Worm (Caenorhabditis elegans) whole organism, young adult: ENCODE results near the gene C33A12.19.

ENCODE experiments used
- B0336.3 ChIP-seq: fragments of 200-800 bp; sonication (Bioruptor generic); IDR thresholded peaks from 2 replicates; pipeline ENCODE4 v1.3.6; 2022; ENCODE audit warnings: missing genetic modification characterization, missing compliant biosample characterization
- F23B12.7 ChIP-seq: sonication (generic microtip); optimal IDR thresholded peaks from 2 replicates; lab custom pipeline; 2017; ENCODE audit warnings: missing genetic modification characterization, mild to moderate bottlenecking, missing compliant biosample characterization, antibody characterized with exemption, moderate library complexity; ENCODE audit not compliant: insufficient read depth
- F39B2.1 ChIP-seq: fragments of 200-800 bp; sonication (Bioruptor generic); IDR thresholded peaks from 2 replicates; pipeline ENCODE4 v1.3.6; 2022; ENCODE audit warnings: missing genetic modification reagents, missing genetic modification characterization, missing compliant biosample characterization
- F49E8.2 ChIP-seq: sonication (generic microtip); optimal IDR thresholded peaks from 3 replicates; lab custom pipeline; 2017; ENCODE audit warnings: missing genetic modification characterization, mild to moderate bottlenecking, missing compliant biosample characterization, antibody characterized with exemption, moderate library complexity; ENCODE audit not compliant: insufficient read depth
- F52B5.7 ChIP-seq: sonication (generic microtip); optimal IDR thresholded peaks from 2 replicates; lab custom pipeline; 2016; ENCODE audit warnings: mild to moderate bottlenecking, missing genetic modification characterization, missing compliant biosample characterization
- K11D2.4 ChIP-seq: fragments of 200-800 bp; sonication (Bioruptor generic); IDR thresholded peaks from 2 replicates; pipeline ENCODE4 v1.3.6; 2022; ENCODE audit warnings: missing genetic modification reagents, missing genetic modification characterization, missing compliant biosample characterization
- Y53F4B.3 ChIP-seq: fragments of 200-800 bp; sonication (Bioruptor generic); IDR thresholded peaks from 2 replicates; pipeline ENCODE4 v1.3.6; 2022; ENCODE audit warnings: missing genetic modification reagents, missing genetic modification characterization, missing compliant biosample characterization
- Y56A3A.18 ChIP-seq: fragments of 200-800 bp; sonication (Bioruptor generic); IDR thresholded peaks from 2 replicates; pipeline ENCODE4 v1.3.6; 2022; ENCODE audit warnings: missing genetic modification reagents, missing genetic modification characterization, missing compliant biosample characterization
- Y67H2A.10 ChIP-seq: fragments of 200-800 bp; sonication (Bioruptor generic); conservative IDR thresholded peaks from 2 replicates; pipeline ENCODE4 v1.3.6; 2022; ENCODE audit warnings: missing genetic modification reagents, missing genetic modification characterization, missing compliant biosample characterization
- Y95B8A.8 ChIP-seq: fragments of 200-800 bp; sonication (Bioruptor generic); IDR thresholded peaks from 2 replicates; pipeline ENCODE4 v1.3.6; 2022; ENCODE audit warnings: missing genetic modification reagents, missing genetic modification characterization, missing compliant biosample characterization
- ZK185.1 ChIP-seq: sonication (generic microtip); optimal IDR thresholded peaks from 2 replicates; lab custom pipeline; 2016; ENCODE audit warnings: mild to moderate bottlenecking, missing genetic modification characterization, missing compliant biosample characterization; ENCODE audit not compliant: poor library complexity, severe bottlenecking
- ama-1 ChIP-seq, 3 experiments: fragments of 150-350 bp in 1 of 3; sonication (generic microtip) in 2 of 3; optimal IDR thresholded peaks; 2 replicates each; lab custom pipeline; 2014 to 2018; ENCODE audit warnings: missing biosample characterization in 2 of 3, missing genetic modification characterization in 2 of 3, missing genetic modification reagents in 2 of 3
- attf-6 ChIP-seq: fragments of 200-800 bp; sonication (Bioruptor generic); IDR thresholded peaks from 2 replicates; pipeline ENCODE4 v1.3.6; 2022; ENCODE audit warnings: missing genetic modification reagents, missing genetic modification characterization, missing compliant biosample characterization
- cebp-1 ChIP-seq, 2 experiments: fragments of 200-800 bp in 1 of 2; sonication (Bioruptor generic) in 1 of 2; sonication (generic microtip) in 1 of 2; IDR thresholded peaks in 1 of 2; optimal IDR thresholded peaks in 1 of 2; 2 replicates each; pipeline versions ENCODE4 v1.3.6 to Lab custom; 2017 to 2022; ENCODE audit warnings: missing compliant biosample characterization in 2 of 2, missing genetic modification characterization in 2 of 2, mild to moderate bottlenecking in 1 of 2, missing genetic modification reagents in 1 of 2, moderate library complexity in 1 of 2
- ceh-100 ChIP-seq: fragments of 200-800 bp; sonication (Bioruptor generic); IDR thresholded peaks from 2 replicates; pipeline ENCODE4 v1.3.6; 2022; ENCODE audit warnings: missing genetic modification reagents, missing genetic modification characterization, missing compliant biosample characterization
- chd-7 ChIP-seq: sonication (generic microtip); optimal IDR thresholded peaks from 2 replicates; lab custom pipeline; 2016; ENCODE audit warnings: mild to moderate bottlenecking, missing genetic modification characterization, moderate library complexity, missing compliant biosample characterization
- dox-1 ChIP-seq: fragments of 200-800 bp; sonication (Bioruptor generic); IDR thresholded peaks from 2 replicates; pipeline ENCODE4 v1.3.6; 2022; ENCODE audit warnings: missing genetic modification reagents, missing genetic modification characterization, missing compliant biosample characterization
- dpl-1 ChIP-seq: fragments of 150-350 bp; optimal IDR thresholded peaks from 2 replicates; lab custom pipeline; 2014; ENCODE audit warnings: missing biosample characterization, missing genetic modification reagents, missing genetic modification characterization
- him-1 ChIP-seq: sonication (generic microtip); optimal IDR thresholded peaks from 2 replicates; lab custom pipeline; 2016; ENCODE audit warnings: missing genotype, missing genetic modification reagents, missing genetic modification characterization, missing compliant biosample characterization
- hlh-26 ChIP-seq: fragments of 200-800 bp; sonication (Bioruptor generic); conservative IDR thresholded peaks from 2 replicates; pipeline ENCODE4 v1.3.6; 2022; ENCODE audit warnings: missing genetic modification reagents, missing genetic modification characterization, missing compliant biosample characterization
- lag-1 ChIP-seq: fragments of 200-800 bp; sonication (Bioruptor generic); IDR thresholded peaks from 2 replicates; pipeline ENCODE4 v1.3.6; 2022; ENCODE audit warnings: missing genetic modification reagents, missing genetic modification characterization, missing compliant biosample characterization
- let-607 ChIP-seq, 2 experiments: fragments of 200-800 bp in 1 of 2; sonication (Bioruptor generic) in 1 of 2; sonication (generic microtip) in 1 of 2; optimal IDR thresholded peaks; 2 replicates each; lab custom pipeline; 2016 to 2018; ENCODE audit warnings: mild to moderate bottlenecking in 2 of 2, missing compliant biosample characterization in 2 of 2, missing genetic modification characterization in 2 of 2, moderate library complexity in 2 of 2, missing genotype in 1 of 2
- lin-54 ChIP-seq: fragments of 200-800 bp; sonication (Bioruptor generic); optimal IDR thresholded peaks from 2 replicates; lab custom pipeline; 2018; ENCODE audit warnings: mild to moderate bottlenecking, missing genetic modification characterization, missing compliant biosample characterization
- lsl-1 ChIP-seq: fragments of 200-800 bp; sonication (Bioruptor generic); optimal IDR thresholded peaks from 2 replicates; lab custom pipeline; 2018; ENCODE audit warnings: mild to moderate bottlenecking, missing genetic modification characterization, moderate library complexity, missing compliant biosample characterization
- lsy-27 ChIP-seq: sonication (generic microtip); optimal IDR thresholded peaks from 2 replicates; lab custom pipeline; 2017; ENCODE audit warnings: missing genetic modification characterization, mild to moderate bottlenecking, missing compliant biosample characterization, antibody characterized with exemption, missing genotype, borderline replicate concordance; ENCODE audit not compliant: insufficient read depth
- madf-10 ChIP-seq: sonication (generic microtip); optimal IDR thresholded peaks from 2 replicates; lab custom pipeline; 2016; ENCODE audit warnings: mild to moderate bottlenecking, missing genetic modification characterization, missing compliant biosample characterization
- madf-8 ChIP-seq: fragments of 200-800 bp; sonication (Bioruptor generic); conservative IDR thresholded peaks from 2 replicates; pipeline ENCODE4 v1.3.6; 2022; ENCODE audit warnings: missing genetic modification reagents, missing genetic modification characterization, missing compliant biosample characterization
- nhr-90 ChIP-seq: sonication (generic microtip); optimal IDR thresholded peaks from 2 replicates; lab custom pipeline; 2016; ENCODE audit warnings: missing genotype, mild to moderate bottlenecking, missing genetic modification characterization, missing compliant biosample characterization
- pbrm-1 ChIP-seq: fragments of 200-800 bp; sonication (Bioruptor generic); IDR thresholded peaks from 2 replicates; pipeline ENCODE4 v1.3.6; 2022; ENCODE audit warnings: missing genetic modification reagents, missing genetic modification characterization, missing compliant biosample characterization
- rcor-1 ChIP-seq: fragments of 200-800 bp; sonication (Bioruptor generic); IDR thresholded peaks from 2 replicates; pipeline ENCODE4 v1.3.6; 2022; ENCODE audit warnings: missing genetic modification reagents, missing genetic modification characterization, missing compliant biosample characterization
- rec-8 ChIP-seq, 2 experiments: sonication (generic microtip); optimal IDR thresholded peaks; 2 replicates each; lab custom pipeline; 2016; ENCODE audit warnings: mild to moderate bottlenecking in 2 of 2, missing genetic modification characterization in 2 of 2, missing genetic modification reagents in 2 of 2, missing genotype in 2 of 2, missing biosample characterization in 1 of 2, missing compliant biosample characterization in 1 of 2, moderate library complexity in 1 of 2
- repo-1 ChIP-seq: sonication (generic microtip); optimal IDR thresholded peaks from 2 replicates; lab custom pipeline; 2017; ENCODE audit warnings: mild to moderate bottlenecking, missing genetic modification characterization, missing compliant biosample characterization
- sea-2 ChIP-seq: fragments of 200-800 bp; sonication (Bioruptor generic); IDR thresholded peaks from 2 replicates; pipeline ENCODE4 v1.3.6; 2022; ENCODE audit warnings: missing genetic modification characterization, missing compliant biosample characterization
- snpc-1.1 ChIP-seq: sonication (generic microtip); optimal IDR thresholded peaks from 2 replicates; lab custom pipeline; 2017; ENCODE audit warnings: missing genetic modification characterization, mild to moderate bottlenecking, missing compliant biosample characterization, antibody characterized with exemption, moderate library complexity, missing genotype, missing genetic modification reagents; ENCODE audit not compliant: insufficient read depth
- snpc-1.3 ChIP-seq: sonication (generic microtip); optimal IDR thresholded peaks from 2 replicates; lab custom pipeline; 2017; ENCODE audit warnings: missing genetic modification characterization, mild to moderate bottlenecking, missing compliant biosample characterization, antibody characterized with exemption, moderate library complexity, missing genotype, missing genetic modification reagents; ENCODE audit not compliant: insufficient read depth
- snpc-3.4 ChIP-seq: sonication (generic microtip); optimal IDR thresholded peaks from 2 replicates; lab custom pipeline; 2017; ENCODE audit warnings: missing genetic modification characterization, mild to moderate bottlenecking, missing compliant biosample characterization, antibody characterized with exemption, moderate library complexity, missing genotype, missing genetic modification reagents
- snpc-4 ChIP-seq, 5 experiments: fragments of 150-350 bp in 1 of 5; sonication (generic microtip) in 4 of 5; optimal IDR thresholded peaks; 2 replicates each; lab custom pipeline; 2014 to 2018; ENCODE audit warnings: missing genetic modification characterization in 5 of 5, missing biosample characterization in 3 of 5, antibody characterized with exemption in 2 of 5, mild to moderate bottlenecking in 2 of 5, missing compliant biosample characterization in 2 of 5, missing genotype in 2 of 5, moderate library complexity in 2 of 5, missing genetic modification reagents in 1 of 5
- sptf-2 ChIP-seq: fragments of 200-800 bp; sonication (Bioruptor generic); optimal IDR thresholded peaks from 2 replicates; lab custom pipeline; 2018; ENCODE audit warnings: mild to moderate bottlenecking, missing genetic modification characterization, missing compliant biosample characterization
- tbp1 ChIP-seq: fragments of 200-800 bp; sonication (Bioruptor generic); optimal IDR thresholded peaks from 2 replicates; lab custom pipeline; 2018; ENCODE audit warnings: mild to moderate bottlenecking, missing genetic modification characterization, missing compliant biosample characterization
- xnd-1 ChIP-seq: sonication (generic microtip); optimal IDR thresholded peaks from 2 replicates; lab custom pipeline; 2016; ENCODE audit warnings: missing genotype, missing genetic modification reagents, missing genetic modification characterization, missing compliant biosample characterization
- ztf-28 ChIP-seq: fragments of 200-800 bp; sonication (Bioruptor generic); IDR thresholded peaks from 2 replicates; pipeline ENCODE4 v1.3.6; 2022; ENCODE audit warnings: missing genetic modification reagents, missing genetic modification characterization, missing compliant biosample characterization
- ztf-6 ChIP-seq: fragments of 200-800 bp; sonication (Bioruptor generic); IDR thresholded peaks from 2 replicates; pipeline ENCODE4 v1.3.6; 2022; ENCODE audit warnings: missing genetic modification reagents, missing genetic modification characterization, missing compliant biosample characterization

C33A12.19 gene

DNA sequence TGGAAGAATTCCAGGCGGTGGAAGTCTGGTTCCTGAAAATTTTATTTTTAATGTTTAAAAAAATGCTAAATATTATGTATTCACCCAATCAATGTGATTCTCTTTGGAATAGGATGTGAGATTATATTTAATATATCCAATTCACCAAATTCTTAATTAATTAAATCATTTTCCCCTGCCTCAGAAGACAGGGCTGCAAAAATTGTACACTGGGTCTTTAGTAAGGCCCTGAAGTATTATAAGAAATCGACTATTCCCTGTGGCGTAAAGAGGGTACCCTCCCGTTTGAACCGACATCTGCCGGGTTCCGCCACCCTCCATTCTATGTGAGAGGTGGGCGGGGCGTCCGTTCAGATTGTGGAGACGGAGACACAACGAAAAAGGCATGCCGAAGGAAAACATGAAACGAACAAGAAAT is 5.6 kb upstream of the C33A12.19 start (continued):
- TF ChIP-seq rcor-1 (GFP tag; lab: Robert Waterston, UW) (peak; percentile 55; the same call in 1 of the 2 replicates), lsy-27 (tag; lab: Kevin White, UChicago) (no peak), K11D2.4 (GFP tag; lab: Robert Waterston, UW) (0 out of 2 replicates have a peak, but pooled peaks have one; percentile 18), ztf-6 (GFP tag; lab: Robert Waterston, UW) (no peak), ztf-28 (GFP tag; lab: Robert Waterston, UW) (no peak), attf-6 (GFP tag; lab: Robert Waterston, UW) (peak; percentile 71), let-607 (tag; optimal IDR thresholded peaks at IDR 0.05; lab: Kevin White, UChicago) (peak in 1 of 2 experiments; percentile 21), rec-8 (tag; optimal IDR thresholded peaks at IDR 0.05; lab: Kevin White, UChicago) (peak in 1 of 2 experiments; percentile 25), dpl-1 (GFP tag; lab: Kevin White, UChicago) (no peak), F52B5.7 (tag; lab: Kevin White, UChicago) (peak; percentile 24), Y56A3A.18 (peak; percentile 74; the same call in 1 of the 2 replicates)
- TF ChIP-seq, all 124 proteins: peak for 57

ce11 chrIV:9511640-9512039 is 5.2 kb upstream of the C33A12.19 start:
- TF ChIP-seq ama-1 (optimal IDR thresholded peaks at IDR 0.05; lab: Kevin White, UChicago): no peak
- no peak for TF ChIP-seq ama-1 (GFP tag; optimal IDR thresholded peaks at IDR 0.05; lab: Kevin White, UChicago)
- no peak for TF ChIP-seq him-1 (tag; lab: Kevin White, UChicago)
- TF ChIP-seq pbrm-1: peak; percentile 4; the same call in 1 of the 2 replicates
- TF ChIP-seq hlh-26 (GFP tag; lab: Robert Waterston, UW): no peak
- TF ChIP-seq ZK185.1 (tag; lab: Kevin White, UChicago): no peak
- TF ChIP-seq B0336.3 (GFP tag; lab: Robert Waterston, UW): peak; percentile 53; the same call in 1 of the 2 replicates
- no peak for TF ChIP-seq F49E8.2 (tag; lab: Kevin White, UChicago)
- no peak for TF ChIP-seq Y67H2A.10 (GFP tag; lab: Robert Waterston, UW)
- no peak for TF ChIP-seq xnd-1 (tag; lab: Kevin White, UChicago)
- TF ChIP-seq snpc-1.3 (tag; lab: Kevin White, UChicago): peak; percentile 19
- peak; percentile 87 for TF ChIP-seq snpc-4 (GFP tag; optimal IDR thresholded peaks at IDR 0.05; lab: Kevin White, UChicago)
- TF ChIP-seq snpc-4 (tag; optimal IDR thresholded peaks at IDR 0.05; lab: Kevin White, UChicago): peak in 3 of 4 experiments; percentile 93 to 97 (median 96)
- no peak for TF ChIP-seq repo-1 (tag; lab: Kevin White, UChicago)
- TF ChIP-seq lin-54 (GFP tag; lab: Kevin White, UChicago): no peak
- TF ChIP-seq F39B2.1 (GFP tag; lab: Robert Waterston, UW): no peak
- TF ChIP-seq sea-2 (GFP tag; lab: Robert Waterston, UW): no peak
- no peak for TF ChIP-seq ceh-100
- no peak for TF ChIP-seq nhr-90
- no peak for TF ChIP-seq lag-1 (GFP tag; lab: Robert Waterston, UW)
- TF ChIP-seq snpc-3.4 (tag; lab: Kevin White, UChicago): peak; percentile 93
- no peak for TF ChIP-seq Y95B8A.8
- TF ChIP-seq lsy-27 (tag; lab: Kevin White, UChicago): no peak
- TF ChIP-seq tbp1 (GFP tag; lab: Kevin White, UChicago): peak; percentile 47
- TF ChIP-seq cebp-1 (GFP tag; IDR thresholded peaks at IDR 0.05; lab: Robert Waterston, UW): no peak
- TF ChIP-seq cebp-1 (tag; optimal IDR thresholded peaks at IDR 0.05; lab: Kevin White, UChicago): no peak
- TF ChIP-seq lsl-1 (GFP tag; lab: Kevin White, UChicago): peak; percentile 21
- no peak for TF ChIP-seq madf-10 (tag; lab: Kevin White, UChicago)
- TF ChIP-seq F23B12.7 (tag; lab: Kevin White, UChicago): peak; percentile 3
- peak; percentile 96 for TF ChIP-seq snpc-1.1 (tag; lab: Kevin White, UChicago)
- TF ChIP-seq F52B5.7 (tag; lab: Kevin White, UChicago): no peak
- TF ChIP-seq sptf-2: no peak
- 0 out of 2 replicates have a peak, but pooled peaks have one; percentile 10 for TF ChIP-seq dox-1 (GFP tag; lab: Robert Waterston, UW)
- no peak for TF ChIP-seq chd-7 (tag; lab: Kevin White, UChicago)
- TF ChIP-seq madf-8 (GFP tag; lab: Robert Waterston, UW): 0 out of 2 replicates have a peak, but pooled peaks have one; percentile 3
- TF ChIP-seq Y53F4B.3: no peak
